Worm (Caenorhabditis elegans) whole organism, L3 larva: Measurements from ENCODE around the gene fbxb-76.

Experiments
- ama-1 ChIP-seq: fragments of 150-350 bp; optimal IDR thresholded peaks from 2 replicates; lab custom pipeline; 2018
- egl-27 ChIP-seq: sonication (generic microtip); optimal IDR thresholded peaks from 4 replicates; lab custom pipeline; 2017; ENCODE audit warnings: missing biosample characterization, missing genetic modification reagents, missing genetic modification characterization
- elt-3 ChIP-seq, 3 experiments: fragments of 150-350 bp in 1 of 3; sonication (generic microtip) in 2 of 3; optimal IDR thresholded peaks; 2 replicates in 2 of 3; 4 replicates in 1 of 3; lab custom pipeline; 2014 to 2017; ENCODE audit warnings: missing biosample characterization in 3 of 3, missing genetic modification characterization in 3 of 3
- fos-1 ChIP-seq: fragments of 150-350 bp; optimal IDR thresholded peaks from 2 replicates; lab custom pipeline; 2014; ENCODE audit warnings: missing biosample characterization, missing genetic modification characterization
- nhr-23 ChIP-seq: fragments of 150-350 bp; optimal IDR thresholded peaks from 2 replicates; lab custom pipeline; 2014; ENCODE audit warnings: missing biosample characterization, missing genetic modification reagents, missing genetic modification characterization
- nhr-25 ChIP-seq: sonication (generic microtip); optimal IDR thresholded peaks from 2 replicates; lab custom pipeline; 2017; ENCODE audit warnings: missing biosample characterization, missing genetic modification characterization
- nhr-28 ChIP-seq: fragments of 150-350 bp; optimal IDR thresholded peaks from 2 replicates; lab custom pipeline; 2014; ENCODE audit warnings: missing biosample characterization, missing genetic modification characterization
- nhr-77 ChIP-seq: fragments of 150-350 bp; optimal IDR thresholded peaks from 2 replicates; lab custom pipeline; 2014; ENCODE audit warnings: missing biosample characterization, missing genetic modification characterization
- pha-4 ChIP-seq: fragments of 150-350 bp; optimal IDR thresholded peaks from 2 replicates; lab custom pipeline; 2014; ENCODE audit warnings: missing biosample characterization, missing genetic modification reagents, missing genetic modification characterization
- pqm-1 ChIP-seq: fragments of 150-350 bp; optimal IDR thresholded peaks from 2 replicates; lab custom pipeline; 2017; ENCODE audit warnings: missing biosample characterization, missing genetic modification characterization, inconsistent platforms
- snpc-4 ChIP-seq: fragments of 150-350 bp; optimal IDR thresholded peaks from 2 replicates; lab custom pipeline; 2014; ENCODE audit warnings: missing biosample characterization, missing genetic modification characterization
- unc-62 ChIP-seq: fragments of 150-350 bp; sonication (generic microtip); optimal IDR thresholded peaks from 4 replicates; lab custom pipeline; 2014; ENCODE audit warnings: missing biosample characterization, missing genetic modification reagents, missing genetic modification characterization
- ztf-11 ChIP-seq: fragments of 150-350 bp; optimal IDR thresholded peaks from 2 replicates; lab custom pipeline; 2014; ENCODE audit warnings: missing biosample characterization, missing genetic modification characterization
- ztf-4 ChIP-seq: fragments of 150-350 bp; optimal IDR thresholded peaks from 2 replicates; lab custom pipeline; 2014; ENCODE audit warnings: missing biosample characterization, missing genetic modification characterization

DNA sequence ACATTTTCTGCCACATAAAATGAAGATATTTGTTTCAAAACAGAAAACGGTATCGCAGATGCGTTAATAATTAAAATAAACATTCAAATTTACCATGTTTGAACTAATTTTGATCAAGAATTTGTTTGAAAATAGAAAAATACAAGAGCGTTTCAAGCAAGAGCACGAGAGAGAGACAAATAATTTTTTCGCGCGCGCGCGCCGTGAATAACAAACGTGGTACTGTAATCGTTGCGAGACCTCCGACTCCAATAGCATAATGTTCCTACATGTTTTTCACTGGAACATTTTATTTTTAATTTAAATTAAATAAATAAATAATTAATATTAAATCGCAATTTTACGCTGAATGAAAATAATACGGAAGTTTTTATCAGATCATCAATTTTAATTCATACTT lies 42.1 kb downstream of the fbxb-76 start, which contains the start of gene F54E12.2:
- TF ChIP-seq unc-62 (GFP tag; lab: Kevin White, UChicago), result no peak
- no peak for TF ChIP-seq ama-1 (lab: Kevin White, UChicago)
- no peak for TF ChIP-seq nhr-23 (tag; lab: Kevin White, UChicago)
- TF ChIP-seq nhr-25, result no peak
- TF ChIP-seq elt-3 (tag; optimal IDR thresholded peaks at IDR 0.05; lab: Kevin White, UChicago), result no peak
- no peak for TF ChIP-seq pqm-1 (tag; lab: Kevin White, UChicago)
- TF ChIP-seq ztf-4 (tag; lab: Kevin White, UChicago), result no peak
- no peak for TF ChIP-seq fos-1 (tag; lab: Kevin White, UChicago)
- TF ChIP-seq ztf-11 (tag; lab: Kevin White, UChicago), result no peak
- no peak for TF ChIP-seq egl-27 (tag; lab: Kevin White, UChicago)
- TF ChIP-seq nhr-77 (tag; lab: Kevin White, UChicago), result no peak
- TF ChIP-seq snpc-4 (tag; lab: Kevin White, UChicago), result no peak
- TF ChIP-seq nhr-28 (tag; lab: Kevin White, UChicago), result no peak
- TF ChIP-seq pha-4 (tag; lab: Kevin White, UChicago), result no peak
